Worm (Caenorhabditis elegans): ENCODE results near the gene chil-5.
"Not testable (repeated sequence)": the region's sequence is repeated elsewhere in the genome, so short reads cannot be mapped to it uniquely, and the experiment has no call there.

DNA sequence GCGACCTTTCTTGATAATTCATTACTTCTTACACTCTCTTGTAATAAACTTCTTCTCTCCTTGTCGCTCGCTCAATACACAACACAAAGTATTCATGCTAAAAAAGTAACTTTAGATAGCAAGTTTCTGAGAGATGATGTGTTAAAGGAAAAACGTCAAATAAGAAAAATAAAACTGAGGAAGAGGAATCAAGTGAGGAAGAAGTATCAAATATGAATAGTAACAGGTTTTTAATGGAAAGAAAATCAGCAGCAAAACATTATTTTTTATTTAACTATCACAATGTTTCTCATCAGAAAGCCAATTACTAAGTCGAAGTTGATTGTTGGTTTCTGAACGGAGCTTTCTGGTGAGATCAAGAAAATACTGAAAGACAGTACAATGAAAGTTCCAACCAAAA, 6.9 kb upstream of the chil-5 start, which contains the start of gene chil-1:
- TF ChIP-seq dmd-4 (tag; optimal IDR thresholded peaks at IDR 0.05; ENCODE audit: borderline replicate concordance); pqm-1 (tag; optimal IDR thresholded peaks at IDR 0.05); C38D4.7 (GFP tag; optimal IDR thresholded peaks at IDR 0.05); tbx-2 (tag; optimal IDR thresholded peaks at IDR 0.05): not testable (repeated sequence)

Measured in whole organism, late embryonic.